Fruit fly (Drosophila melanogaster): ENCODE data around the gene yellow-e.

- TF ChIP-seq Gug (GFP tag; IDR thresholded peaks at IDR 0.05), result no peak
- TF ChIP-seq CG8319 (GFP tag; optimal IDR thresholded peaks at IDR 0.05), result no peak
- TF ChIP-seq CG10631 (GFP tag; optimal IDR thresholded peaks at IDR 0.05), result no peak
- TF ChIP-seq CG11902 (GFP tag; optimal IDR thresholded peaks at IDR 0.05), result no peak
- no peak for TF ChIP-seq OdsH (GFP tag; optimal IDR thresholded peaks at IDR 0.05)
- TF ChIP-seq Hr39 (GFP tag; optimal IDR thresholded peaks at IDR 0.05), result no peak
- TF ChIP-seq CG1621 (tag; optimal IDR thresholded peaks at IDR 0.05), result no peak
- peak; percentile 67 for TF ChIP-seq CG32006 (GFP tag; optimal IDR thresholded peaks at IDR 0.05)
These were observed 2.4 kb downstream of the yellow-e start for dm6 chr3R:13412704-13413103.

All from whole organism, prepupa.